Fruit fly (Drosophila melanogaster): ENCODE data around the gene mRpL28.

Gene mRpL28

dm6 chr2L:5004677-5005463, 31.1 kb downstream of the mRpL28 start:
- TF ChIP-seq Pif1B (GFP tag; optimal IDR thresholded peaks at IDR 0.05) (peak; percentile 86), Pif1A (GFP tag; optimal IDR thresholded peaks at IDR 0.05) (peak; percentile 90), gl (tag; optimal IDR thresholded peaks at IDR 0.05) (peak; percentile 73), CG10348 (GFP tag; IDR thresholded peaks at IDR 0.05) (peak; percentile 76), CG12605 (GFP tag; IDR thresholded peaks at IDR 0.05) (peak; percentile 91), CG9948 (tag; optimal IDR thresholded peaks at IDR 0.05) (peak; percentile 89), CG17806 (tag; optimal IDR thresholded peaks at IDR 0.05) (peak; percentile 89), Snoo (tag; optimal IDR thresholded peaks at IDR 0.05) (peak; percentile 70), CG34367 (tag; optimal IDR thresholded peaks at IDR 0.05) (peak; percentile 88), rn (GFP tag; IDR thresholded peaks at IDR 0.05) (peak; percentile 61; the same call in 1 of the 2 replicates), CG13204 (GFP tag; optimal IDR thresholded peaks at IDR 0.05) (peak; percentile 69), D1 (tag; optimal IDR thresholded peaks at IDR 0.05) (peak; percentile 41), Ets98B (GFP tag; IDR thresholded peaks at IDR 0.05) (peak; percentile 88), CG32121 (GFP tag; IDR thresholded peaks at IDR 0.05) (peak; percentile 89), CG8159 (tag; optimal IDR thresholded peaks at IDR 0.05) (peak; percentile 90), EcR (GFP tag; optimal IDR thresholded peaks at IDR 0.05) (peak; percentile 38), fd96Ca (GFP tag; IDR thresholded peaks at IDR 0.05) (peak; percentile 90), CG4496 (GFP tag; IDR thresholded peaks at IDR 0.05) (peak; percentile 94), CG15710 (tag; optimal IDR thresholded peaks at IDR 0.05) (peak; percentile 90), CG14655 (GFP tag; optimal IDR thresholded peaks at IDR 0.05) (peak; percentile 83), CG8301 (tag; optimal IDR thresholded peaks at IDR 0.05) (peak; percentile 81)

DNA sequence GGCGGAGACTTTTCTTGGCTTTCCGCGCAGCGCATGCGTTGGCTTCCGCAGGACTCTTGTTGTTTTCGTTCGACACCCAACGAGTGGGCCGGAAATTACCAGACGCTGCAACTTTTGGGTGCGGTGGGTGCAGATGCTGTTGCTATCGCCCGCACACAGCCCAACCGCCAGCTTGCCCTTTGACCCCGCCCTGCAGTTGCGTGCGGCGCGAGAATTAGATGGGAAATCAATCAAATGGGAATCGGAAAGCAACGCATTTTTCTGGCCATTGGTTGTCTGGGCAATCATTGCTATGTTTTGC, 31.6 kb downstream of the mRpL28 start:
- no peak for TF ChIP-seq rn (GFP tag; IDR thresholded peaks at IDR 0.05)
- TF ChIP-seq CG4496 (GFP tag; IDR thresholded peaks at IDR 0.05), result no peak
- no peak for TF ChIP-seq CG34367 (tag; optimal IDR thresholded peaks at IDR 0.05)
- no peak for TF ChIP-seq CG32121 (GFP tag; IDR thresholded peaks at IDR 0.05)
- TF ChIP-seq CG8159 (tag; optimal IDR thresholded peaks at IDR 0.05), result no peak
- TF ChIP-seq CG17806 (tag; optimal IDR thresholded peaks at IDR 0.05), result no peak
- TF ChIP-seq EcR (GFP tag; optimal IDR thresholded peaks at IDR 0.05), result no peak
- no peak for TF ChIP-seq Snoo (tag; optimal IDR thresholded peaks at IDR 0.05)
- no peak for TF ChIP-seq CG12605 (GFP tag; IDR thresholded peaks at IDR 0.05)
- TF ChIP-seq D1 (tag; optimal IDR thresholded peaks at IDR 0.05), result no peak
- no peak for TF ChIP-seq Pif1A (GFP tag; optimal IDR thresholded peaks at IDR 0.05)
- no peak for TF ChIP-seq CG15710 (tag; optimal IDR thresholded peaks at IDR 0.05)
- no peak for TF ChIP-seq Pif1B (GFP tag; optimal IDR thresholded peaks at IDR 0.05)
- no peak for TF ChIP-seq fd96Ca (GFP tag; IDR thresholded peaks at IDR 0.05)
- TF ChIP-seq Ets98B (GFP tag; IDR thresholded peaks at IDR 0.05), result no peak
- TF ChIP-seq CG14655 (GFP tag; optimal IDR thresholded peaks at IDR 0.05), result no peak
- no peak for TF ChIP-seq gl (tag; optimal IDR thresholded peaks at IDR 0.05)
- no peak for TF ChIP-seq CG13204 (GFP tag; optimal IDR thresholded peaks at IDR 0.05)
- TF ChIP-seq CG9948 (tag; optimal IDR thresholded peaks at IDR 0.05), result no peak

DNA sequence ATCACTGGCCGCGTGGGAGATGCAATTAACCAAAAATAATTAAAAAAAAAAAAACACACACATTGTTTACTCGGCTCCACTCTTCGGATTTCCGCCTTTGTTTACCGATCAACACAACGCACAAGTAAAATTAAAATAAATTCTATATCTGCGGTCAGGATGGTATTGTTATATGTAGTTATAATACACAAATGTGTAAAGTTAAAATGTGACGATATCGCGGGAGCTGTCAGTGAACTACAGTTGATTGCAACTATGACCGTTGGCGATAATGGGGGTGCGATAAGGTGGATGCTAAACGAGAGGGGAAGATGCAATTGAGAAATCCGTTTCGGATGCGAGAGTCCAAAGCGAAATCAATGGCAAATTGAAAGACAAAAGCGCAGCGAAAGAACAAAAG, 32.5 kb downstream of the mRpL28 start:
- TF ChIP-seq EcR (GFP tag; optimal IDR thresholded peaks at IDR 0.05) (peak; percentile 47), fd96Ca (GFP tag; IDR thresholded peaks at IDR 0.05) (no peak), CG4496 (GFP tag; IDR thresholded peaks at IDR 0.05) (no peak)

DNA sequence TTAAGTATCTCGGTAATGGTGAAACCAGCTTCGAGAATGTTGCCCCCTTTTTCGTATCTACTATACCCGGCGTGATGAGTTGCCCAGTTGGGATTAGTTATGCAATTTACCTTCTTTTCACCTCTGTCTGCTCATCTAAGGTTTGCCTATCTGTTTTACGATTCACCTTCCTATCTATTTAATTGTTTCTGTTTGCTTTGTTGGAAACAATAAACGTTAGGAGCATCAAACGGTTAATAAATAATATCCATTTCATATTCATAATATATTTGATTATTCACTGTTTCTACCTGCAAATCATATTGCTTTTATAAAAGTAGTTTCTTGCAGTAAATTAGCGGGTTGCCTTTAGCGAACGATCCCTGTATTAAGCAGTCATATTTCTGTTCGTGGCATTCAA, 33.5 kb downstream of the mRpL28 start:
- TF ChIP-seq Pif1A (GFP tag; optimal IDR thresholded peaks at IDR 0.05) (no peak), CG13204 (GFP tag; optimal IDR thresholded peaks at IDR 0.05) (no peak), D1 (tag; optimal IDR thresholded peaks at IDR 0.05) (no peak), CG17806 (tag; optimal IDR thresholded peaks at IDR 0.05) (no peak), CG14655 (GFP tag; optimal IDR thresholded peaks at IDR 0.05) (no peak), CG9948 (tag; optimal IDR thresholded peaks at IDR 0.05) (no peak), rn (GFP tag; IDR thresholded peaks at IDR 0.05) (no peak), CG12605 (GFP tag; IDR thresholded peaks at IDR 0.05) (no peak), CG32121 (GFP tag; IDR thresholded peaks at IDR 0.05) (no peak), Pif1B (GFP tag; optimal IDR thresholded peaks at IDR 0.05) (no peak), CG15710 (tag; optimal IDR thresholded peaks at IDR 0.05) (no peak), EcR (GFP tag; optimal IDR thresholded peaks at IDR 0.05) (peak; percentile 19), Ets98B (GFP tag; IDR thresholded peaks at IDR 0.05) (peak; percentile 25; the same call in 1 of the 2 replicates), CG34367 (tag; optimal IDR thresholded peaks at IDR 0.05) (no peak), Snoo (tag; optimal IDR thresholded peaks at IDR 0.05) (no peak), CG8159 (tag; optimal IDR thresholded peaks at IDR 0.05) (peak; percentile 0), CG4496 (GFP tag; IDR thresholded peaks at IDR 0.05) (no peak)

dm6 chr2L:5009306-5010030, 35.7 kb downstream of the mRpL28 start, which contains the start of gene Rtnl1:
Gene Rtnl1, minus strand, starts transcription at chr2L:5009720.
- peak; percentile 44 for TF ChIP-seq EcR (GFP tag; optimal IDR thresholded peaks at IDR 0.05)
- TF ChIP-seq fd96Ca (GFP tag; IDR thresholded peaks at IDR 0.05), result no peak
- peak; percentile 34; the same call in 1 of the 3 replicates for TF ChIP-seq CG4496 (GFP tag; IDR thresholded peaks at IDR 0.05)
- TF ChIP-seq CG17806 (tag; optimal IDR thresholded peaks at IDR 0.05), result peak; percentile 11
- TF ChIP-seq CG12605 (GFP tag; IDR thresholded peaks at IDR 0.05), result 0 out of 2 replicates have a peak, but pooled peaks have one; percentile 12

Measured in whole organism, pupa.